Worm (Caenorhabditis elegans) whole organism, L3 larva: ENCODE measurements around the gene cutl-12.

ENCODE experiments used
- unc-62 ChIP-seq: fragments of 150-350 bp; sonication (generic microtip); optimal IDR thresholded peaks from 4 replicates; lab custom pipeline; 2014; ENCODE audit warnings: missing biosample characterization, missing genetic modification reagents, missing genetic modification characterization
- zag-1 ChIP-seq: fragments of 150-350 bp; optimal IDR thresholded peaks from 2 replicates; lab custom pipeline; 2014; ENCODE audit warnings: missing biosample characterization, missing genetic modification characterization

DNA sequence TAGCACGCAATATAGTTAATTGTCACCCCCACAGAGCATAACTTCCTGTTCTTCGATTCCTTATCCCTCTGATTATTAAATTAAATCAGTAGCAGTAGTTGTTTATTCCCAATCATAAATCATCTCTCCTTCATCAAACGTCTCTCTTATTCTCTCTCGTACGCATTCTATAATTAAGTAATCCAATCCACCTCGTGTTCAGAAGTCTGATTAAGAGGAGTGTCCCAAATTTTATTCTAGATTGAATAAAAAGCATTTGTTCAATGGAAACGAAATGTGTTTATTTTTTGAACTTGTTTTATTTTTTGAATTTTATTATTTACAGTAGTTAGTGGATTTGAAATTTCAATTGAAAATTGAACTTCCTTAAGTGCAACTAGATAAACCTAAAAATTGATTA lies 23.0 kb downstream of the cutl-12 start:
- TF ChIP-seq unc-62 (GFP tag; lab: Kevin White, UChicago) (no peak), zag-1 (no peak)
